Worm (Caenorhabditis elegans) whole organism, L4 larva: Measurements from ENCODE around the gene ppt-1.

Source experiments
- Y5F2A.4 ChIP-seq: fragments of 200-800 bp; sonication (Bioruptor generic); optimal IDR thresholded peaks from 2 replicates; lab custom pipeline; 2018; ENCODE audit warnings: mild to moderate bottlenecking, missing genetic modification characterization, missing compliant biosample characterization
- skn-1 ChIP-seq: fragments of 150-350 bp; optimal IDR thresholded peaks from 2 replicates; lab custom pipeline; 2014; ENCODE audit warnings: missing biosample characterization, missing genetic modification characterization
- unc-62 ChIP-seq, 3 experiments: fragments of 150-350 bp in 1 of 3; sonication (generic microtip); optimal IDR thresholded peaks in 2 of 3; peaks in 1 of 3; 1 replicate in 1 of 3; 2 replicates in 2 of 3; lab custom pipeline; 2014 to 2017; ENCODE audit warnings: missing biosample characterization in 3 of 3, missing genetic modification characterization in 3 of 3, missing genetic modification reagents in 3 of 3, missing genotype in 1 of 3

DNA sequence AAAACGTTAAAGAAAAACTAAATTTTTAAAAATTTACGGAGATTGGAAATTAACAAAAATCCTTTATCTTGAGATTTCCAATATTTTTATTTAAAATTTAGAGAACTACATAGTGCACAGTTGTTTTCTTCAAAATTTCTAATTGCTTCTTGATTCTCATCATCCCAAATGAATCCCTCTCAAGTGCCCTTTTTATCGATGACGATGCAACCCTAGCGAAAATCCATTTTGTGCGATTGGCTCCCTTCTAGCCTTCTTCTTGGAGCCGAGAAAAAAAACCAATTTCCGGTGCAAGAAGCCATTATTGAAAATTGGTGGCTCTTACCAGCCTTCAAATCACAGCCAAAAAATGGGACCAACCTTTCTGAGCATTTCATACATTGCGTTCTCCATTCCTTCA lies 36.4 kb upstream of the ppt-1 start:
- TF ChIP-seq skn-1 (tag; lab: Kevin White, UChicago) = no peak
- TF ChIP-seq Y5F2A.4 (GFP tag; lab: Kevin White, UChicago) = no peak
- no peak for TF ChIP-seq unc-62 (GFP tag; optimal IDR thresholded peaks at IDR 0.05 in 1 of 2; lab: Kevin White, UChicago)
- TF ChIP-seq unc-62 (tag; optimal IDR thresholded peaks at IDR 0.05; lab: Kevin White, UChicago) = no peak
